Worm (Caenorhabditis elegans) whole organism, dauer: ENCODE results near the gene pph-2.

Source experiments
- unc-62 ChIP-seq: sonication (generic microtip); optimal IDR thresholded peaks from 2 replicates; lab custom pipeline; 2017; ENCODE audit warnings: missing biosample characterization, missing genetic modification reagents, missing genetic modification characterization

Gene pph-2

DNA sequence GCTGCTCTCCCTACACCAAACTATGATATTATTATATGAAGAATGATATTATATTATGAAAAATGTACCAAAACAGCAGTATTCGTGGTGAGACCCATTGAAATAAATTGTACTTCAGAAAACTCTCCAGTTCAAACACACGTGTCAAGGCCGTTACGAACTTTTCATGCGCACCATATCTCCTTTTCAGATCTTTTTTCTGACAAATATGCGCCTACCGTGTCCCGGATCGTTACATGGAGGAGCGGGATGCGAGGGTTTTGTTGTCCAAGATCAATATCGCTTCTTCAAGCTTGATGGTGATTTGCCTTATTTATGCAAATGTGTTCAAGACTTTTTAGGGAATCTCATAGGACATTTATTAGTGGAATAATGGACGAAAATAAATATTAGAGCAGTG is 26.1 kb upstream of the pph-2 start:
- no peak for TF ChIP-seq unc-62 (GFP tag; lab: Kevin White, UChicago)

DNA sequence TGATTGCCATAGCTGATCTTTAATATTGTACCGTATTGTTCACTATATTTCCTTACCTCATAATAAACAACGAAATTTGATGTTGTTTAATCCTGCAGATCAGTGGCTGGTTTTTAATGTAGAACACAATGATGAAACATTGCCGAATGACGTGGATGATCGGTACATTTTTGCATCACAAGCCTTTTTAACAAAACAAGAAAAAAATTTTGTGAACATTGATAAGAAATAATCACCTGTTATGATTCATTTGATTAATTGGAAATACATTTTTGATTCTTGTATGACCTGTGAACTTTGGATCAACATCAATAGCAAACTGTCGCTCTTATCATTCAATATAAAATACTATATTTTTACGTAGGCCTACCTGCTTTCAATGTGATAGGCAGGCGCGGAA is 25.3 kb upstream of the pph-2 start:
- no peak for TF ChIP-seq unc-62 (GFP tag; lab: Kevin White, UChicago)

DNA sequence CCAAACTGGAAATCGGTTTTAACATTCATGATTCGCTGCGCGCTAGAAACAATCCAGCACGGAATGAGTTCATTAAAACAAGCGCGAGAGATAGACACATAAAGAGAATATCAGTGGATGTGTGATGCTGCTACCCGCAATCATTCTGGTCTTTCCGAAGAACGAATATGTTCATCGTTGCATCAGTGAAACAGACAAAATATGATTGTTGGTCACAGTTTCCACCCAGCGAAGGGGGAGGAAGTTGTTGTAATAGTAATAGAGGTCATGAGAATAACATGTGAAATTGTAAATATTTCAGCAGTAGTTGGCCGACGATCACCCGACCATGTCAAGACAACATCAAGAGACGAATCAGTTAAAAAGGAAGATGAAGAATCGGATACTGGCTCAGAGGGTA is 23.6 kb upstream of the pph-2 start:
- no peak for TF ChIP-seq unc-62 (GFP tag; lab: Kevin White, UChicago)

DNA sequence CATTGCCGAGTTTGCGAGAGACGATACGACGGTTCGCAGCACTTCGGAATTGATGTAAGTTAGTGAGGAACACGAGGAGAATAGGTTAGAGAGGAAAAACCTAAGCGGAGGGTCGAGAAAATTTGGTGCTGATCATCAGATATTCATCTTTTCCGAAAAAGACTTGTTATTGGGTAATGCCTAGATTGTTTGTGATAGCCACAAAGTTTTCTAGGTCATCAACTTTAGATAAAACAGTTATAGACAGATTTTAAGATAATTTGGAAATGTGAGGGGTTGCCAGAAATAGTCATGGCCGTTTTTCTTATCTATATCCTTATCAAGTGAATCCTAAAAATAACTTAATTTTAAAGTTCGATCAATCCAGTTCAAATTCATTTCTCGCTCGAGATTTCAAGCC is 22.8 kb upstream of the pph-2 start:
- no peak for TF ChIP-seq unc-62 (GFP tag; lab: Kevin White, UChicago)

DNA sequence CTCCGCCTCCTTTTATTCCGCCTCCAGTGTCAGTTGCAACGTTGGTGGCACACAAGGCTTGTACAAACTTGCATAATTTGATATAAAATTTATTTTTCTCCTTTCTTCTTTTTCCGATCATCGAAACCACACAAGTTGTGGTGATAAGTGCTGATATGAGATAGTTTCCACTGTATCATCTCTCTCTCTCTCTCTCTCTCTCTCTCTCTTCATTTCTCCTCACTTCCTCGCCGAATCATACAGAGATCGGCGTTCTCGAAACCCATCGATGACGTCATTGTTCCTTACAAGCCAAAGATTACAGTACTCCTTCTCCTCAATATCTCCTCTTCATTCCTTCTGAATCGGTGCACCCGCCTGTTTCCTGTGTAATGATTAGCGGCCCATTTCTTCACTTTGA is 21.8 kb upstream of the pph-2 start, which contains the start of gene nhr-43:
nhr-43 (plus strand) TSS at position 233 of the 400 bp plus-strand sequence.
- TF ChIP-seq unc-62 (GFP tag; lab: Kevin White, UChicago): no peak

DNA sequence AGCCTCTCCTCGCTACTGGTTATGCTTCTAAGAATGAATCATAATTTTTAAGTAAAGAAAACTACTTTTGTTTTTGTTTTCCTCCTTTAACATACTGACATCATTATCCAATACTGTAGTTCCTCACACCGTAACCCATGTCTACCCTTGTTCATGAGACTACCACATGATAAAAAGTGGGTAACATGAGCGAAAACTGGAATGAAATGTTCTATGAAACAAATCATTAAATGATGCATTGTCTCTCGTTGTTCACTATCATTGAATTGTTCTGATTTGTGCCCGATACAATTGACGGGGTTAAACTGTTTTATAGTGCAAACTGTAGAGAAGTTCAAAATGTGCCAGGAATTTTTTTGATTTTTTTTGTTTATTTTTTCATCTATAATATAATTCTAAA is 20.1 kb upstream of the pph-2 start:
- no peak for TF ChIP-seq unc-62 (GFP tag; lab: Kevin White, UChicago)

DNA sequence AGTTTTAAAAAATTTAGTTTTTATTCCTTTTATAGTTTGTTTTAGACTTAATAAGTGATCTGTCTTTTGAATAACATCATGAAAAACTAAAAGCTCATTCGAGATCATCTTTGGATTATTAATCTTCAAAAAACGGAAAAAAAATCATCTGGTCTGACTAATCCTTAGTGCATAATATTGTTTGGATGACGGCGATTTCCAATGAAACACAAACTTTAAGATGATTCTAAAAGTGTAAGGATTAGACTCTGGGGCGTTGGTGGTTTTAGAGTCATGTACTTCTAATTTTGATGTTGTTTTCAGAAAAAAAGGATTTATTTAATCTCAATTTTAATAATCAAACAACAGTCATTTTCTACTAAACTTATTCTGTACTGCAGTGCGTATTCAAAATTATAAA is 15.8 kb upstream of the pph-2 start:
- TF ChIP-seq unc-62 (GFP tag; lab: Kevin White, UChicago): no peak

DNA sequence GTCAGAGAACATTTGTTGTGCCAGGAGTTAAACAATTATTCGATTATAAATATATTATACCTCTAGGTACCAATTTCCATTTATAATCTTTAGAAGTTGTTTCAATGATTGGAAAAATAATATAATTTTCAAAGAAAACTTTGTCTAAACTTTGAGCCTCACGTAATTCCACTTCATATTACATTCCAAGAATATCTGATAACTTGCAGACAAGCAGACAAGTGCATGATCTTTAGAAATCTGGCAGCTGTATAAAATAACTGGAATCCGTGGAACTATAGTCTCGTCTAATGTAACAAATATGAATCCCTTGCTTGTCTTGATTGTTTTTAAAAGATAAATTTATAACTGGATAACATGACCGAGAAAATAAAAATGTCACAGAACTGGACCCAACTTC is 15.0 kb upstream of the pph-2 start:
- no peak for TF ChIP-seq unc-62 (GFP tag; lab: Kevin White, UChicago)

DNA sequence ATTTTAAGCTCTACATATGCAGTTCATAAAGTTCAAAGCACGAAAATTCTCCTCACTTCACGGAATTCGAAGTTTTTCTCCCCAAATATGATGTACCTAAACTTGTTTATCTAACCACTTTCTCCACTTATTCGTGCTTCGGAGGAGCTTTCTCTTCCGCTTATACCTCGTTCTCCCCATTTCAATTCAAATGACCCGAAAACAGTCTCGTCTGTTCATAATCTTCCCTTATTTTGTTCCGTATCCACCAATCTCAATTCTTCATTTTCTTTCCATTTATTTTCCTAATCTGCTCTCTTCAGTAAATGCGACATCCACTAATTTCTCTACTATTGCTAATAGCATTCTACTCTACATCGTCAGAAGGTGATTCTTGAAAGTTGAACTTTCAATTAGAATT is 7.7 kb upstream of the pph-2 start, which contains the start of gene let-653:
let-653 (plus strand) TSS at position 301 of the 400 bp plus-strand sequence.
- TF ChIP-seq unc-62 (GFP tag; lab: Kevin White, UChicago): no peak

DNA sequence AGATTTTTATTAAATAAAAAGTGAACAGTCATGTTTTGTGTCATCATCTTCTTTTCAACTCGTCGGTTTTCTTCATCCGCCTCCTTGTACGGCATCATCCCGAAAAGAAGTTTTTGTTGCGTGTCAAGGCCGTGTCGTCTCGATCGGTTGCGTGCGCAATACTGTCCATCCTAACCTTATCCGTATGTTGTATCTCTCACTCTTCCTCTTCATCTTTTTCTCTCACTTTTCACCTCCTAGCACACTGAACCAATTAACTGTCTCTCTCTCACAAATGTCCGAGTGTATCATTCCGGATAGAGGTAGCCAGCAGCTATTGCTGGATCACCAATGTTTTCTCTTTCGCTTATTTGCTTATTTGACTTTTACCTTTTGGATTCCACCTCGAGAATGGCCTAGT is 5.9 kb upstream of the pph-2 start:
- TF ChIP-seq unc-62 (GFP tag; lab: Kevin White, UChicago): no peak

DNA sequence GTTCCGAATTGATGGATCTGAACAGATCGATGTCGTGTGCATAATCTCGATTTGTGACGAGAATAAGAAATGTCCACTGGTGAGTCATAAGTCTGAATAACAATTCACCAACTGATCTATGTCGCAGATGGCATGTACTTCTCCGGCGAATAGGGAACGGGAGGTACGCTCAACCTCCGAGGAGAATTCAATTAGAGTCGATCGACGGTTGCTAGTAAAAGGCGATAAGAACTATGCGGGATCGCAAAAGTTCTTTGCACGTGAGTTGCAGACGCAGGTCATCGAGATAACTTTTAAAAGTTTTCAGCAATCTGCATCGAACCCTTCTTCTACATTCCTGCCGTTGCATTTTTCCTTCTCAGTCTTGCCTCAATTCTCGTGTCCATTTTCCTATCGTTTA is 5.0 kb upstream of the pph-2 start:
- no peak for TF ChIP-seq unc-62 (GFP tag; lab: Kevin White, UChicago)

DNA sequence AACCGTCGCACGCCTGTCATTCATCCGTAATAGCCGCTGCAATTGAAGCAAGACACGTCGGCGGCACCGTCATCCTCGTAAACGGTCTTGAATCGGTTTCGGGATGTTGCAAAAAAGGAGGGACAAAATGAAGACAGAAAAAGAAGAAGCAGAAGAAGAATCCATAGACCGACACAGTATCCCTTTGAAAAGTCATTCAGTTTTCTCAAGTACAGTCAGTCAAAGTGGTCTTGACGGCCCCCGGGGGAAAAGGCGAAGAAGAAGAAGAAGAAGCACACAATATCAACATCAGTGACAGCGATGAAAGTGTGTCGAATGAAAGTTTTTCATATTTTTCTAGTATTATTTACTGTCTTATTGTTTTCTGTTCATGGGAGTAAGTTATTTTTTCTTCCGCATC is 675 bp upstream of the pph-2 start, which contains the start of gene cutl-27:
cutl-27 (plus strand) TSS at position 301 of the 400 bp plus-strand sequence.
- TF ChIP-seq unc-62 (GFP tag; lab: Kevin White, UChicago): no peak

DNA sequence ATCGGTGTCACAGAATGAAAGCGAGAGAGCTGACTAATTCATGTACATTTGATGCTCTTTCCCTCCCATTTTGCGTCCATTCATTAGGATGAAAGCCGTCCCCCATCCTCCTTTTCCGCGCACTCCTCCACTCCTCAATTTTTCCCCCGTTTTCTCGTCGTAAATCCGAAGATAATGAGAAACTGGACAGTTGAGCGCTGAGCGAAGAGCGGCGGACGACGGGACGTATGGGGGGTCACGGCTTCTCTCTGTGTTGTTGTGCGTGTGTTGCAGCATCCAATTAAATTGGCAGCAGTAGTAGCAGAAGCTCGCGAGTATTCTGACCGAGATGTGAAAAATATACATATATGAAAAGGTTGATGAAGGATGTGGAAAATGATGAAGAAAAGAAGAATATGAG is 5.7 kb downstream of the pph-2 start:
- TF ChIP-seq unc-62 (GFP tag; lab: Kevin White, UChicago): no peak

DNA sequence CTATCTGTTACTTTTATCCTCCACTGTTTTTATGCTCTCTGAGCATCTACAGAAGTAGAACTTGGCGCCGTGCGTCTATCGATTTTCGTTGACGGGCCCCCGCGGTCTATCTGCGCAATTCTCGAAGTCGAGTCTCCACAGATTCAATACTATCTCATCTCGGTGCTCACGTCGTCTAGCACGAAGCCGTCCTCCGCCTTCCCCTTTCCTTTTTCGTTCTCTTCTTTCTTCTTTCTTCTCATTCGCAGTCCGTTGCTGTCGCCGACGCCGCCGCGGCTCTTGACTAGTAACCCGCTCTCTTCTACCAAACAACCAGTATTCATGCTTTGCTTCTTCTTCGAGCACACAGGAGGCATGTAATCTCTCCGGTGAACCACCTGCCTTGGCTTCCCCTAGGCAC is 6.5 kb downstream of the pph-2 start:
- no peak for TF ChIP-seq unc-62 (GFP tag; lab: Kevin White, UChicago)

DNA sequence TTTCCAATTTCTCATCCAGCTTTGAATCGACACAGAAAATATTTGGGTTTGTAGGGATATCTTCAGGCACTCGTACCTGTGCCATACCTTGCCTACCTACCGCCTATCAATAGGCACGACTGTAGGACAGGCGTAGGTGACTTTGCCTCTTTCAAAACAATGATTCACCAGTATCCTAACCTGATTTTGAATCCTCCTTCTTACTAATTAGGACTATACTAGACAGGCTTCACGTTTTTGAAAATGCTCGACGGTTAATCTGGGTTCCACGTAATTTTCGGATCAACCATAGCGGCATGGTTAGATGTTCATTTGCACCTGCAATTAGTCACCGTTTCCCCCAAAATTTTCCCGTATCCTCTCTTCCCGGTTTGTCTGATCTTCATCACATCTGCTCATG is 9.1 kb downstream of the pph-2 start:
- TF ChIP-seq unc-62 (GFP tag; lab: Kevin White, UChicago): no peak

DNA sequence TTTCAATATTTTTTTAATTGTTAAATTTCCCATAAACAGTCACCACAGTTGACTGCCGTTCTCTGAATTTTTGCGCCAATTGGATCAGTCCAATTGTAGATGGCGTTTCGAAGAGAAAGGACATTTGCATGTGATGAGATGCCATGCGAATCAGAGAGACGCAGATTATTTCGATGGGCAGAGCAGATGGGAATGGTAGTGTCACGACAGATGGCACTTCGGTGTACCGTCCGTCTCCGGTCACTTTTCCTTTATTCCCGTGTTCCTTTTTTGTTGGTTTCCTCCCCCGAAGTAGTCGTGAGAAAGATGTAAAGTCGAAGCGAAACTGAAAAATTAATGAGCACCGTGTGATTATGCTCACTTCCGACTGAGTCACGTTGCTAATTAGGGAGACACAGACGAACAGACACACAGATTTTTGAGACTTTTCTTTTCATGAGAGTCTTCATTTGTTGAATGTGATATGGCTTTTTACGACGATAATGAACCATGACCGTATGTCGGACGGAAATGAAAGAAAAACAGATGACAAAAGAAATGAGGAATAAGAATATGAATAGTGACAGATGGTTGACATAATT is 9.8 kb downstream of the pph-2 start:
- TF ChIP-seq unc-62 (GFP tag; lab: Kevin White, UChicago): no peak

DNA sequence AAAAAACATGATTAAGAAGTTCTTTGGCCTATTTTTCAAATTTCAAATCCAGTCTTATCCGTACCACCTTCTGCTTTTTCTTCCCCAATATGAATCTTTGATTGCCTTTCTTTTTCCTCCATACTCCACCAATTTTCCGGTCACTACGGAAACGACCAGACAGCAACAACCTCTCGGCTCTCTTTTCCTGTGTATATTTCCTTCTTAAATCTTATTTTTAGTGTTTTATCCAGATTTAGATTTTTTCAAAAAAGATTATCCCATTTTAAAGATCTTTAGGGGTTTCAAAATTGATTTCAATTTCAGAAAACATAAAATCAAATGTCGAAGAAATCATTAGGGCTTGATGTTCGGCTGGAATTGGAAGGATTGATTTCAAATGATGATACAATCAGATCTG is 13.3 kb downstream of the pph-2 start, which contains the start of gene trpa-1:
trpa-1 (plus strand) TSS at position 301 of the 400 bp plus-strand sequence.
- no peak for TF ChIP-seq unc-62 (GFP tag; lab: Kevin White, UChicago)

DNA sequence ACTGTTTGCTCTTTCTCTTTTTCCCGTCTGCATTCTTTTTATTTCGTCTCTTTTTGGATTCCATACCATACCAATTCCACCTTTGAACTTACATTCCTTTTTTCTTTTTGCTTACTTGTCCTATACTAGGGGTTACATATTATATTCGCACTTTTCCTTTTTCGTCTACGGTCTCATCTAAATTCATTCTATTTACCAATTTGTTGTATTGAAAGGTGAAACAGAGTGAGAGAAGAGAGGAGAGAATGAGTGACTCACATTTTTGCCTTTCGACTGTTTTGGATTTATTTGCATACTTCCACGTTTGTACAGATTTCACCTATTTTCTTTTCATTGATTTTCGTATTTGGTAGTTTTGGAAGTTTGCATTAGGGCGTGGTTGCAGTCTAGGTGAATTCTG is 14.1 kb downstream of the pph-2 start:
- no peak for TF ChIP-seq unc-62 (GFP tag; lab: Kevin White, UChicago)
